Fruit fly (Drosophila melanogaster) whole organism, prepupa: ENCODE data around the gene Jhbp16.

Experiments used
- CG10631 ChIP-seq: fragments of 200-800 bp; sonication (Bioruptor generic); optimal IDR thresholded peaks from 2 replicates; lab custom pipeline; 2016; ENCODE audit warnings: missing biosample characterization, missing genetic modification characterization
- CG10669 ChIP-seq: fragments of 200-800 bp; sonication (Bioruptor generic); optimal IDR thresholded peaks from 3 replicates; lab custom pipeline; 2018; ENCODE audit warnings: missing biosample characterization, mild to moderate bottlenecking, missing genetic modification characterization, moderate library complexity
- CG11294 ChIP-seq: fragments of 200-800 bp; sonication (Bioruptor generic); IDR thresholded peaks from 2 replicates; pipeline ENCODE4 v1.3.6; 2022; ENCODE audit warnings: missing biosample characterization, missing genetic modification characterization
- CG11762 ChIP-seq: fragments of 200-800 bp; sonication (Bioruptor generic); optimal IDR thresholded peaks from 3 replicates; lab custom pipeline; 2016; ENCODE audit warnings: missing biosample characterization, missing genetic modification characterization; ENCODE audit not compliant: insufficient read depth
- CG11902 ChIP-seq: fragments of 200-800 bp; sonication (Bioruptor generic); optimal IDR thresholded peaks from 3 replicates; lab custom pipeline; 2016; ENCODE audit warnings: missing biosample characterization, missing genetic modification characterization
- CG15336 ChIP-seq: fragments of 200-800 bp; sonication (Bioruptor generic); IDR thresholded peaks from 2 replicates; pipeline ENCODE4 v1.3.6; 2022; ENCODE audit warnings: missing biosample characterization, missing genetic modification characterization
- CG1621 ChIP-seq: fragments of 200-800 bp; sonication (Bioruptor generic); optimal IDR thresholded peaks from 3 replicates; lab custom pipeline; 2018; ENCODE audit warnings: missing biosample characterization, mild to moderate bottlenecking, missing genetic modification characterization
- CG16779 ChIP-seq: fragments of 200-800 bp; sonication (Bioruptor generic); optimal IDR thresholded peaks from 3 replicates; lab custom pipeline; 2017; ENCODE audit warnings: missing biosample characterization, mild to moderate bottlenecking, missing genetic modification characterization
- CG3032 ChIP-seq: fragments of 200-800 bp; optimal IDR thresholded peaks from 2 replicates; lab custom pipeline; 2019; ENCODE audit warnings: missing biosample characterization, mild to moderate bottlenecking, missing genetic modification characterization, moderate library complexity
- CG32006 ChIP-seq: fragments of 200-800 bp; sonication (Bioruptor generic); optimal IDR thresholded peaks from 3 replicates; lab custom pipeline; 2017; ENCODE audit warnings: missing biosample characterization, mild to moderate bottlenecking, missing genetic modification characterization
- CG34406 ChIP-seq: fragments of 200-800 bp; sonication (Bioruptor generic); optimal IDR thresholded peaks from 3 replicates; lab custom pipeline; 2016; ENCODE audit warnings: missing biosample characterization, missing genetic modification characterization
- CG3919 ChIP-seq: fragments of 200-800 bp; sonication (Bioruptor generic); optimal IDR thresholded peaks from 3 replicates; lab custom pipeline; 2016; ENCODE audit warnings: missing biosample characterization, missing genetic modification characterization
- CG4318 ChIP-seq: fragments of 200-800 bp; sonication (Bioruptor generic); optimal IDR thresholded peaks from 3 replicates; lab custom pipeline; 2017; ENCODE audit warnings: missing biosample characterization, mild to moderate bottlenecking, missing genetic modification characterization
- CG6163 ChIP-seq: fragments of 200-800 bp; sonication (Bioruptor generic); IDR thresholded peaks from 3 replicates; pipeline ENCODE4 v1.3.6; 2022; ENCODE audit warnings: missing biosample characterization, missing genetic modification characterization
- CG6276 ChIP-seq: fragments of 200-800 bp; sonication (Bioruptor generic); optimal IDR thresholded peaks from 2 replicates; lab custom pipeline; 2017; ENCODE audit warnings: missing biosample characterization, mild to moderate bottlenecking, missing genetic modification characterization
- CG6792 ChIP-seq: fragments of 200-800 bp; sonication (Bioruptor generic); optimal IDR thresholded peaks from 3 replicates; lab custom pipeline; 2016; ENCODE audit warnings: missing biosample characterization, missing genetic modification characterization
- CG6808 ChIP-seq: fragments of 200-800 bp; sonication (Bioruptor generic); optimal IDR thresholded peaks from 3 replicates; lab custom pipeline; 2017; ENCODE audit warnings: missing biosample characterization, missing genetic modification characterization, mild to moderate bottlenecking, moderate library complexity, missing genetic modification reagents
- CG6854 ChIP-seq: fragments of 200-800 bp; sonication (Bioruptor generic); optimal IDR thresholded peaks from 2 replicates; lab custom pipeline; 2017; ENCODE audit warnings: missing biosample characterization, mild to moderate bottlenecking, missing genetic modification characterization
- CG7368 ChIP-seq: fragments of 200-800 bp; sonication (Bioruptor generic); optimal IDR thresholded peaks from 3 replicates; lab custom pipeline; 2016; ENCODE audit warnings: missing biosample characterization, missing genetic modification characterization
- CG8119 ChIP-seq: fragments of 200-800 bp; sonication (Bioruptor generic); IDR thresholded peaks from 3 replicates; pipeline ENCODE4 v1.3.6; 2022; ENCODE audit warnings: missing biosample characterization, missing genetic modification characterization
- CG8319 ChIP-seq: fragments of 200-800 bp; sonication (Bioruptor generic); optimal IDR thresholded peaks from 3 replicates; lab custom pipeline; 2016; ENCODE audit warnings: missing biosample characterization, missing genetic modification characterization
- CG8632 ChIP-seq: fragments of 200-800 bp; sonication (Bioruptor generic); optimal IDR thresholded peaks from 3 replicates; lab custom pipeline; 2016; ENCODE audit warnings: missing biosample characterization, missing genetic modification characterization
- CG9139 ChIP-seq: fragments of 200-800 bp; sonication (Bioruptor generic); optimal IDR thresholded peaks from 3 replicates; lab custom pipeline; 2017; ENCODE audit warnings: missing biosample characterization, mild to moderate bottlenecking, missing genetic modification characterization
- Eip75B ChIP-seq: fragments of 200-800 bp; sonication (Bioruptor generic); optimal IDR thresholded peaks from 3 replicates; lab custom pipeline; 2016; ENCODE audit warnings: missing biosample characterization, missing genetic modification characterization
- Eip78C ChIP-seq: fragments of 200-800 bp; sonication (Bioruptor generic); peaks from one replicate; lab custom pipeline; 2016; ENCODE audit warnings: missing biosample characterization, missing genetic modification characterization
- Ets21C ChIP-seq: fragments of 200-800 bp; sonication (Bioruptor generic); optimal IDR thresholded peaks from 3 replicates; lab custom pipeline; 2016; ENCODE audit warnings: missing biosample characterization, missing genetic modification characterization
- Ets96B ChIP-seq: fragments of 200-800 bp; optimal IDR thresholded peaks from 2 replicates; lab custom pipeline; 2019; ENCODE audit warnings: missing biosample characterization, mild to moderate bottlenecking, missing genetic modification characterization, moderate library complexity
- Gug ChIP-seq: fragments of 200-800 bp; sonication (Bioruptor generic); IDR thresholded peaks from 2 replicates; pipeline ENCODE4 v1.3.6; 2022; ENCODE audit warnings: missing biosample characterization, missing genetic modification characterization
- Hr38 ChIP-seq: sonication (Bioruptor generic); optimal IDR thresholded peaks from 2 replicates; lab custom pipeline; 2016; ENCODE audit warnings: missing biosample characterization, missing genetic modification characterization
- Hr4 ChIP-seq: fragments of 200-800 bp; sonication (Bioruptor generic); optimal IDR thresholded peaks from 3 replicates; lab custom pipeline; 2016; ENCODE audit warnings: missing biosample characterization, missing genetic modification characterization
- Lpt ChIP-seq: fragments of 200-800 bp; sonication (Bioruptor generic); optimal IDR thresholded peaks from 3 replicates; lab custom pipeline; 2016; ENCODE audit warnings: missing biosample characterization, missing genetic modification characterization
- Met ChIP-seq: fragments of 200-800 bp; sonication (Bioruptor generic); optimal IDR thresholded peaks from 3 replicates; lab custom pipeline; 2016; ENCODE audit warnings: missing biosample characterization, missing genetic modification characterization
- OdsH ChIP-seq: fragments of 200-800 bp; sonication (Bioruptor generic); optimal IDR thresholded peaks from 3 replicates; lab custom pipeline; 2016; ENCODE audit warnings: missing biosample characterization, missing genetic modification characterization
- Smox ChIP-seq: fragments of 200-800 bp; sonication (Bioruptor generic); optimal IDR thresholded peaks from 3 replicates; lab custom pipeline; 2016; ENCODE audit warnings: missing biosample characterization, missing genetic modification characterization
- Sox102F ChIP-seq: fragments of 200-800 bp; sonication (Bioruptor generic); optimal IDR thresholded peaks from 2 replicates; lab custom pipeline; 2016; ENCODE audit warnings: missing biosample characterization, mild to moderate bottlenecking, missing genetic modification characterization
- Sox14 ChIP-seq: fragments of 200-800 bp; sonication (Bioruptor generic); optimal IDR thresholded peaks from 3 replicates; lab custom pipeline; 2016; ENCODE audit warnings: missing biosample characterization, missing genetic modification characterization
- Sox15 ChIP-seq: fragments of 200-800 bp; sonication (Bioruptor generic); optimal IDR thresholded peaks from 3 replicates; lab custom pipeline; 2016; ENCODE audit warnings: missing biosample characterization, missing genetic modification characterization
- achi ChIP-seq: fragments of 200-800 bp; sonication (Bioruptor generic); optimal IDR thresholded peaks from 3 replicates; lab custom pipeline; 2016; ENCODE audit warnings: missing biosample characterization, missing genetic modification characterization
- dac ChIP-seq: fragments of 200-800 bp; sonication (Bioruptor generic); optimal IDR thresholded peaks from 2 replicates; lab custom pipeline; 2017; ENCODE audit warnings: missing biosample characterization, mild to moderate bottlenecking, missing genetic modification characterization
- dsx ChIP-seq: fragments of 200-800 bp; optimal IDR thresholded peaks from 3 replicates; lab custom pipeline; 2019; ENCODE audit warnings: missing biosample characterization, mild to moderate bottlenecking, missing genetic modification characterization, moderate library complexity; ENCODE audit not compliant: poor library complexity, severe bottlenecking
- eg ChIP-seq: fragments of 200-800 bp; sonication (Bioruptor generic); IDR thresholded peaks from 3 replicates; pipeline ENCODE4 v1.3.6; 2022; ENCODE audit warnings: missing biosample characterization, missing genetic modification characterization
- esn ChIP-seq: fragments of 200-800 bp; sonication (Bioruptor generic); optimal IDR thresholded peaks from 2 replicates; lab custom pipeline; 2016; ENCODE audit warnings: missing biosample characterization, mild to moderate bottlenecking, missing genetic modification characterization, moderate library complexity
- fd59A ChIP-seq: fragments of 200-800 bp; sonication (Bioruptor generic); optimal IDR thresholded peaks from 2 replicates; lab custom pipeline; 2017; ENCODE audit warnings: missing biosample characterization, mild to moderate bottlenecking, missing genetic modification characterization, missing genetic modification reagents
- fd85E ChIP-seq: fragments of 200-800 bp; sonication (Bioruptor generic); optimal IDR thresholded peaks from 3 replicates; lab custom pipeline; 2016; ENCODE audit warnings: missing biosample characterization, missing genetic modification characterization
- lz ChIP-seq: fragments of 200-800 bp; sonication (Bioruptor generic); optimal IDR thresholded peaks from 3 replicates; lab custom pipeline; 2016; ENCODE audit warnings: missing biosample characterization, missing genetic modification characterization
- net ChIP-seq: fragments of 200-800 bp; sonication (Bioruptor generic); optimal IDR thresholded peaks from 3 replicates; lab custom pipeline; 2016; ENCODE audit warnings: missing biosample characterization, missing genetic modification characterization
- pdm3 ChIP-seq: fragments of 200-800 bp; sonication (Bioruptor generic); optimal IDR thresholded peaks from 3 replicates; lab custom pipeline; 2016; ENCODE audit warnings: missing biosample characterization, missing genetic modification characterization
- spab ChIP-seq: fragments of 200-800 bp; sonication (Bioruptor generic); optimal IDR thresholded peaks from 2 replicates; lab custom pipeline; 2017; ENCODE audit warnings: missing biosample characterization, mild to moderate bottlenecking, missing genetic modification characterization, missing genetic modification reagents
- ss ChIP-seq, 2 experiments: fragments of 200-800 bp; sonication (Bioruptor generic); optimal IDR thresholded peaks; 2 replicates in 1 of 2; 3 replicates in 1 of 2; lab custom pipeline; 2017 to 2018; ENCODE audit warnings: mild to moderate bottlenecking in 2 of 2, missing biosample characterization in 2 of 2, missing genetic modification characterization in 2 of 2, moderate library complexity in 1 of 2
- svp ChIP-seq: fragments of 200-800 bp; sonication (Bioruptor generic); peaks from one replicate; lab custom pipeline; 2016; ENCODE audit warnings: missing biosample characterization, missing genetic modification characterization
- topi ChIP-seq: fragments of 200-800 bp; sonication (Bioruptor generic); optimal IDR thresholded peaks from 3 replicates; lab custom pipeline; 2016; ENCODE audit warnings: missing biosample characterization, missing genetic modification characterization
- vri ChIP-seq: fragments of 200-800 bp; sonication (Bioruptor generic); optimal IDR thresholded peaks from 3 replicates; lab custom pipeline; 2016; ENCODE audit warnings: missing biosample characterization, mild to moderate bottlenecking, missing genetic modification characterization

Gene Jhbp16

dm6 chr3R:21698895-21699300, 34.7 kb downstream of the Jhbp16 start:
- peak; percentile 87 for TF ChIP-seq svp (GFP tag; lab: Kevin White, UChicago)
- peak; percentile 90 for TF ChIP-seq CG6808 (GFP tag; lab: Kevin White, UChicago)
- peak; percentile 55 for TF ChIP-seq lz (GFP tag; lab: Kevin White, UChicago)
- TF ChIP-seq achi, result peak; percentile 84
- peak; percentile 93 for TF ChIP-seq Ets96B (tag; lab: Kevin White, UChicago)
- TF ChIP-seq CG8119 (GFP tag; lab: Robert Waterston, UW), result peak; percentile 92
- TF ChIP-seq vri, result no peak
- peak; percentile 79 for TF ChIP-seq CG7368 (GFP tag; lab: Kevin White, UChicago)
- peak; percentile 81 for TF ChIP-seq CG34406
- peak; percentile 79 for TF ChIP-seq Lpt (GFP tag; lab: Kevin White, UChicago)
- peak; percentile 58 for TF ChIP-seq Smox (GFP tag; lab: Kevin White, UChicago)
- TF ChIP-seq Sox14 (GFP tag; lab: Kevin White, UChicago), result peak; percentile 65
- peak; percentile 53 for TF ChIP-seq CG11294 (GFP tag; lab: Robert Waterston, UW)
- TF ChIP-seq CG8319, result peak; percentile 77
- TF ChIP-seq Sox102F, result peak; percentile 70
- TF ChIP-seq CG32006 (GFP tag; lab: Kevin White, UChicago), result peak; percentile 92
- peak; percentile 80 for TF ChIP-seq CG6163 (GFP tag; lab: Robert Waterston, UW)
- peak; percentile 65 for TF ChIP-seq Met
- TF ChIP-seq CG10631 (GFP tag; lab: Kevin White, UChicago), result peak; percentile 85
- TF ChIP-seq CG6854 (GFP tag; lab: Kevin White, UChicago), result peak; percentile 0
- TF ChIP-seq Ets21C (GFP tag; lab: Kevin White, UChicago), result peak; percentile 20
- peak; percentile 80 for TF ChIP-seq CG8632 (GFP tag; lab: Kevin White, UChicago)
- peak; percentile 88 for TF ChIP-seq spab
- TF ChIP-seq net, result peak; percentile 83
- peak; percentile 71 for TF ChIP-seq CG9139 (GFP tag; lab: Kevin White, UChicago)
- peak; percentile 83 for TF ChIP-seq OdsH
- TF ChIP-seq CG11902 (GFP tag; lab: Kevin White, UChicago), result peak; percentile 65
- TF ChIP-seq ss (GFP tag; optimal IDR thresholded peaks at IDR 0.05; lab: Kevin White, UChicago), result peak; percentile 88 to 91
- peak; percentile 79 for TF ChIP-seq Eip75B (GFP tag; lab: Kevin White, UChicago)
- peak; percentile 86 for TF ChIP-seq CG3919 (GFP tag; lab: Kevin White, UChicago)
- TF ChIP-seq Gug (GFP tag; lab: Robert Waterston, UW), result peak; percentile 48
- no peak for TF ChIP-seq Hr38 (GFP tag; lab: Kevin White, UChicago)
- TF ChIP-seq CG10669 (GFP tag; lab: Kevin White, UChicago), result peak; percentile 90
- TF ChIP-seq CG3032 (tag; lab: Kevin White, UChicago), result peak; percentile 93
- peak; percentile 69 for TF ChIP-seq Sox15
- TF ChIP-seq CG6792, result peak; percentile 81
- TF ChIP-seq eg (GFP tag; lab: Robert Waterston, UW), result peak; percentile 65; the same call in 1 of the 3 replicates
- TF ChIP-seq pdm3 (GFP tag; lab: Kevin White, UChicago), result peak; percentile 81
- TF ChIP-seq CG11762 (GFP tag; lab: Kevin White, UChicago), result peak; percentile 75
- TF ChIP-seq CG16779 (tag; lab: Kevin White, UChicago), result peak; percentile 72
- peak; percentile 76 for TF ChIP-seq esn (GFP tag; lab: Kevin White, UChicago)
- no peak for TF ChIP-seq fd85E (GFP tag; lab: Kevin White, UChicago)
- peak; percentile 89 for TF ChIP-seq CG15336
- TF ChIP-seq Hr4, result peak; percentile 79
- peak; percentile 96 for TF ChIP-seq Eip78C (GFP tag; lab: Kevin White, UChicago)
- TF ChIP-seq dsx (GFP tag; lab: Kevin White, UChicago), result peak; percentile 91
- TF ChIP-seq dac (GFP tag; lab: Kevin White, UChicago), result peak; percentile 61
- TF ChIP-seq CG4318 (GFP tag; lab: Kevin White, UChicago), result peak; percentile 83
- TF ChIP-seq CG1621 (tag; lab: Kevin White, UChicago), result peak; percentile 80
- peak; percentile 81 for TF ChIP-seq CG6276
- peak; percentile 88 for TF ChIP-seq fd59A (GFP tag; lab: Kevin White, UChicago)
- peak; percentile 72 for TF ChIP-seq topi
